Worm (Caenorhabditis elegans) whole organism, L1 larva: ENCODE results near the gene aqp-5.

Source experiments
- Y116A8C.19 ChIP-seq: sonication (generic microtip); optimal IDR thresholded peaks from 2 replicates; lab custom pipeline; 2016; ENCODE audit warnings: missing compliant biosample characterization, missing genetic modification characterization, borderline replicate concordance
- alr-1 ChIP-seq: fragments of 200-800 bp; sonication (Bioruptor generic); optimal IDR thresholded peaks from 2 replicates; lab custom pipeline; 2018; ENCODE audit warnings: borderline replicate concordance, mild to moderate bottlenecking, missing genetic modification characterization, missing compliant biosample characterization
- elt-3 ChIP-seq, 6 experiments: fragments of 150-350 bp in 1 of 6; sonication (generic microtip); optimal IDR thresholded peaks; 2 replicates each; lab custom pipeline; 2017 to 2018; ENCODE audit warnings: missing biosample characterization in 6 of 6, missing genetic modification characterization in 6 of 6, inconsistent platforms in 1 of 6
- fkh-4 ChIP-seq: sonication (generic microtip); optimal IDR thresholded peaks from 2 replicates; lab custom pipeline; 2016; ENCODE audit warnings: missing compliant biosample characterization, missing genetic modification characterization, borderline replicate concordance
- lin-39 ChIP-seq: fragments of 150-350 bp; optimal IDR thresholded peaks from 2 replicates; lab custom pipeline; 2014; ENCODE audit warnings: missing biosample characterization, missing genetic modification reagents, missing genetic modification characterization
- nhr-237 ChIP-seq: fragments of 150-350 bp; optimal IDR thresholded peaks from 2 replicates; lab custom pipeline; 2014; ENCODE audit warnings: missing biosample characterization, missing genetic modification characterization
- nhr-76 ChIP-seq: sonication (generic microtip); optimal IDR thresholded peaks from 2 replicates; lab custom pipeline; 2017; ENCODE audit warnings: missing biosample characterization, missing genetic modification characterization
- pqm-1 ChIP-seq: sonication (generic microtip); optimal IDR thresholded peaks from 3 replicates; lab custom pipeline; 2017; ENCODE audit warnings: missing biosample characterization, missing genetic modification characterization
- snpc-4 ChIP-seq: fragments of 150-350 bp; optimal IDR thresholded peaks from 2 replicates; lab custom pipeline; 2014; ENCODE audit warnings: missing biosample characterization, missing genetic modification characterization
- tbx-2 ChIP-seq: sonication (generic microtip); optimal IDR thresholded peaks from 2 replicates; lab custom pipeline; 2016; ENCODE audit warnings: missing genetic modification characterization, missing compliant biosample characterization
- unc-130 ChIP-seq: fragments of 150-350 bp; optimal IDR thresholded peaks from 2 replicates; lab custom pipeline; 2017; ENCODE audit warnings: missing biosample characterization, missing genetic modification characterization, inconsistent platforms
- unc-62 ChIP-seq: fragments of 150-350 bp; optimal IDR thresholded peaks from 2 replicates; lab custom pipeline; 2014; ENCODE audit warnings: missing biosample characterization, missing genetic modification reagents, missing genetic modification characterization
- zag-1 ChIP-seq: fragments of 150-350 bp; optimal IDR thresholded peaks from 2 replicates; lab custom pipeline; 2014; ENCODE audit warnings: missing biosample characterization, missing genetic modification characterization
- ztf-11 ChIP-seq, 2 experiments: sonication (generic microtip); optimal IDR thresholded peaks; 2 replicates each; lab custom pipeline; 2016 to 2017; ENCODE audit warnings: missing genetic modification characterization in 2 of 2, missing biosample characterization in 1 of 2, missing compliant biosample characterization in 1 of 2

- TF ChIP-seq lin-39 (tag; lab: Kevin White, UChicago), result no peak
- no peak for TF ChIP-seq nhr-76
- TF ChIP-seq unc-130 (tag; lab: Kevin White, UChicago), result no peak
- no peak for TF ChIP-seq ztf-11 (tag; optimal IDR thresholded peaks at IDR 0.05; lab: Kevin White, UChicago)
- no peak for TF ChIP-seq zag-1
- no peak for TF ChIP-seq elt-3 (tag; optimal IDR thresholded peaks at IDR 0.05; lab: Kevin White, UChicago)
- no peak for TF ChIP-seq unc-62 (GFP tag; lab: Kevin White, UChicago)
- no peak for TF ChIP-seq nhr-237 (tag; lab: Kevin White, UChicago)
- TF ChIP-seq alr-1, result no peak
- no peak for TF ChIP-seq Y116A8C.19 (tag; lab: Kevin White, UChicago)
- TF ChIP-seq snpc-4, result no peak
- no peak for TF ChIP-seq tbx-2
- no peak for TF ChIP-seq fkh-4 (tag; lab: Kevin White, UChicago)
- no peak for TF ChIP-seq pqm-1 (tag; lab: Kevin White, UChicago)
Observed at ce11 chrV:10503893-10504292, 12.3 kb downstream of the aqp-5 start, which contains the start of gene C35A5.10.
